Worm (Caenorhabditis elegans): ENCODE measurements around the gene algn-5.

algn-5 gene

ce11 chrV:4164504-4164959 lies 30.8 kb upstream of the algn-5 start, which contains the start of gene Y45G5AM.3:
Gene Y45G5AM.3 (plus strand): TSS chrV:4164554.
- TF ChIP-seq unc-39 (tag; optimal IDR thresholded peaks at IDR 0.05): no peak
- TF ChIP-seq dmd-4 (tag; optimal IDR thresholded peaks at IDR 0.05): no peak
- TF ChIP-seq unc-62 (GFP tag; optimal IDR thresholded peaks at IDR 0.05): no peak
- no peak for TF ChIP-seq sma-9 (GFP tag; optimal IDR thresholded peaks at IDR 0.05)
- TF ChIP-seq sma-9 (tag; optimal IDR thresholded peaks at IDR 0.05): no peak
- no peak for TF ChIP-seq skn-1 (tag; optimal IDR thresholded peaks at IDR 0.05)
- TF ChIP-seq nhr-23 (tag; optimal IDR thresholded peaks at IDR 0.05): no peak
- no peak for TF ChIP-seq sem-4 (tag; optimal IDR thresholded peaks at IDR 0.05)
- no peak for TF ChIP-seq nhr-6 (tag; optimal IDR thresholded peaks at IDR 0.05)
- peak; percentile 18 for TF ChIP-seq C34F6.9 (tag; optimal IDR thresholded peaks at IDR 0.05)
- TF ChIP-seq crh-2 (tag; optimal IDR thresholded peaks at IDR 0.05): no peak
- peak; percentile 97 for TF ChIP-seq nhr-129 (tag; optimal IDR thresholded peaks at IDR 0.05)
- TF ChIP-seq lin-13 (GFP tag; optimal IDR thresholded peaks at IDR 0.05): no peak
- TF ChIP-seq nhr-11 (tag; optimal IDR thresholded peaks at IDR 0.05): no peak
- peak; percentile 22 for TF ChIP-seq fos-1 (tag; optimal IDR thresholded peaks at IDR 0.05)
- TF ChIP-seq egl-27 (tag; optimal IDR thresholded peaks at IDR 0.05): no peak

ce11 chrV:4168045-4168444 lies 27.3 kb upstream of the algn-5 start:
- TF ChIP-seq gmeb-1 (tag; optimal IDR thresholded peaks at IDR 0.05) (no peak), sem-4 (tag; optimal IDR thresholded peaks at IDR 0.05) (no peak), nhr-25 (tag; optimal IDR thresholded peaks at IDR 0.05) (no peak), mbf-1 (tag; optimal IDR thresholded peaks at IDR 0.05) (no peak), nhr-21 (tag; optimal IDR thresholded peaks at IDR 0.05) (no peak), lin-13 (GFP tag; optimal IDR thresholded peaks at IDR 0.05) (no peak), aly-2 (tag; optimal IDR thresholded peaks at IDR 0.05) (no peak), lin-39 (tag; optimal IDR thresholded peaks at IDR 0.05) (no peak), dmd-4 (tag; optimal IDR thresholded peaks at IDR 0.05) (no peak)

ce11 chrV:4169658-4170057 lies 25.7 kb upstream of the algn-5 start:
- no peak for TF ChIP-seq lin-13 (GFP tag; optimal IDR thresholded peaks at IDR 0.05)
- TF ChIP-seq nhr-11 (tag; optimal IDR thresholded peaks at IDR 0.05): no peak
- peak; percentile 31 for TF ChIP-seq unc-55 (GFP tag; optimal IDR thresholded peaks at IDR 0.05)

- TF ChIP-seq alr-1 (tag; optimal IDR thresholded peaks at IDR 0.05) (no peak), skn-1 (tag; optimal IDR thresholded peaks at IDR 0.05) (no peak), lin-11 (tag; optimal IDR thresholded peaks at IDR 0.05) (no peak), nhr-77 (tag; optimal IDR thresholded peaks at IDR 0.05) (no peak), mbf-1 (tag; optimal IDR thresholded peaks at IDR 0.05) (no peak), elt-1 (tag; optimal IDR thresholded peaks at IDR 0.05) (no peak), nhr-237 (tag; optimal IDR thresholded peaks at IDR 0.05) (no peak), sem-4 (tag; optimal IDR thresholded peaks at IDR 0.05) (no peak), nhr-25 (tag; optimal IDR thresholded peaks at IDR 0.05) (no peak), C34F6.9 (tag; optimal IDR thresholded peaks at IDR 0.05) (no peak), elt-3 (tag; optimal IDR thresholded peaks at IDR 0.05) (no peak), nhr-10 (tag; optimal IDR thresholded peaks at IDR 0.05) (no peak), ama-1 (optimal IDR thresholded peaks at IDR 0.05) (no peak), sma-9 (GFP tag; optimal IDR thresholded peaks at IDR 0.05) (no peak), sma-9 (tag; optimal IDR thresholded peaks at IDR 0.05) (no peak), crh-2 (tag; optimal IDR thresholded peaks at IDR 0.05) (no peak)
These were observed 25.2 kb upstream of the algn-5 start, which contains the start of gene Y45G5AM.7 for ce11 chrV:4170138-4170537. Gene Y45G5AM.7 (minus strand): TSS chrV:4170238.

- TF ChIP-seq sma-3 (GFP tag; optimal IDR thresholded peaks at IDR 0.05): no peak
- TF ChIP-seq mab-5 (tag; optimal IDR thresholded peaks at IDR 0.05): no peak
- TF ChIP-seq blmp-1 (tag; optimal IDR thresholded peaks at IDR 0.05; ENCODE audit: insufficient read depth): no peak
- no peak for TF ChIP-seq egl-27 (tag; optimal IDR thresholded peaks at IDR 0.05)
- TF ChIP-seq lsy-2 (tag; optimal IDR thresholded peaks at IDR 0.05): no peak
- TF ChIP-seq nhr-10 (tag; optimal IDR thresholded peaks at IDR 0.05): no peak
- no peak for TF ChIP-seq snpc-4 (tag; optimal IDR thresholded peaks at IDR 0.05)
- no peak for TF ChIP-seq mbf-1 (tag; optimal IDR thresholded peaks at IDR 0.05)
- TF ChIP-seq lin-13 (GFP tag; optimal IDR thresholded peaks at IDR 0.05): no peak
- TF ChIP-seq nhr-12 (tag; optimal IDR thresholded peaks at IDR 0.05): no peak
- TF ChIP-seq zag-1 (tag; optimal IDR thresholded peaks at IDR 0.05): no peak
- no peak for TF ChIP-seq nhr-11 (tag; optimal IDR thresholded peaks at IDR 0.05)
These were observed 19.8 kb upstream of the algn-5 start, which contains the start of the genes coh-4 and pid-5 for ce11 chrV:4175624-4176023. Gene coh-4 (minus strand): TSS chrV:4175640. Gene pid-5 (plus strand): TSS chrV:4175882.

Data from whole organism, L2 larva.